Fruit fly (Drosophila melanogaster): ENCODE results near the gene CG33673.

The CG33673 gene

dm6 chr2L:1938004-1938403 lies 8.5 kb downstream of the CG33673 start:
- TF ChIP-seq foxo (GFP tag; optimal IDR thresholded peaks at IDR 0.05) (no peak), fru (GFP tag; optimal IDR thresholded peaks at IDR 0.05) (no peak)

- TF ChIP-seq foxo (GFP tag; optimal IDR thresholded peaks at IDR 0.05) = no peak
- no peak for TF ChIP-seq CrebA (GFP tag; optimal IDR thresholded peaks at IDR 0.05; ENCODE audit: borderline replicate concordance)
- TF ChIP-seq Vsx2 (GFP tag; optimal IDR thresholded peaks at IDR 0.05; ENCODE audit: partially characterized antibody) = no peak
- TF ChIP-seq N (GFP tag; optimal IDR thresholded peaks at IDR 0.05) = no peak
- no peak for TF ChIP-seq Mio (GFP tag; optimal IDR thresholded peaks at IDR 0.05)
- no peak for TF ChIP-seq dsf (GFP tag; optimal IDR thresholded peaks at IDR 0.05; ENCODE audit: borderline replicate concordance)
- no peak for TF ChIP-seq Jra (GFP tag; optimal IDR thresholded peaks at IDR 0.05)
- no peak for TF ChIP-seq Hr78 (GFP tag; optimal IDR thresholded peaks at IDR 0.05)
- no peak for TF ChIP-seq woc (GFP tag; optimal IDR thresholded peaks at IDR 0.05)
- TF ChIP-seq Myc (optimal IDR thresholded peaks at IDR 0.05) = no peak
Observed at dm6 chr2L:1930565-1931201, 15.8 kb downstream of the CG33673 start.

- TF ChIP-seq N (GFP tag; optimal IDR thresholded peaks at IDR 0.05) (no peak), Myc (optimal IDR thresholded peaks at IDR 0.05) (no peak), CrebA (GFP tag; optimal IDR thresholded peaks at IDR 0.05; ENCODE audit: borderline replicate concordance) (no peak), br (GFP tag; optimal IDR thresholded peaks at IDR 0.05) (no peak), Sp1 (GFP tag; optimal IDR thresholded peaks at IDR 0.05) (no peak), rgr (GFP tag; optimal IDR thresholded peaks at IDR 0.05) (no peak), Jra (GFP tag; optimal IDR thresholded peaks at IDR 0.05) (no peak), Hnf4 (GFP tag; optimal IDR thresholded peaks at IDR 0.05) (no peak), CG9705 (GFP tag; optimal IDR thresholded peaks at IDR 0.05) (no peak), fru (GFP tag; optimal IDR thresholded peaks at IDR 0.05) (no peak), brk (GFP tag; optimal IDR thresholded peaks at IDR 0.05) (no peak), woc (GFP tag; optimal IDR thresholded peaks at IDR 0.05) (no peak), psq (GFP tag; optimal IDR thresholded peaks at IDR 0.05) (no peak), Hr83 (GFP tag; optimal IDR thresholded peaks at IDR 0.05; ENCODE audit: poor library complexity, severe bottlenecking) (no peak), OdsH (GFP tag; optimal IDR thresholded peaks at IDR 0.05) (no peak), CG32264 (GFP tag; optimal IDR thresholded peaks at IDR 0.05) (no peak)
Observed at dm6 chr2L:1927406-1927805, 19.1 kb downstream of the CG33673 start.

dm6 chr2L:1925917-1926864 lies 20.3 kb downstream of the CG33673 start:
- TF ChIP-seq jim (GFP tag; optimal IDR thresholded peaks at IDR 0.05) (no peak), sage (GFP tag; optimal IDR thresholded peaks at IDR 0.05) (no peak), Hr83 (GFP tag; optimal IDR thresholded peaks at IDR 0.05; ENCODE audit: poor library complexity, severe bottlenecking) (no peak), Dif (GFP tag; optimal IDR thresholded peaks at IDR 0.05; ENCODE audit: partially characterized antibody) (no peak), CG32264 (GFP tag; optimal IDR thresholded peaks at IDR 0.05) (no peak), usp (GFP tag; optimal IDR thresholded peaks at IDR 0.05) (no peak), dsf (GFP tag; optimal IDR thresholded peaks at IDR 0.05; ENCODE audit: borderline replicate concordance) (no peak), Rel (GFP tag; optimal IDR thresholded peaks at IDR 0.05) (no peak), Rel (tag; optimal IDR thresholded peaks at IDR 0.05) (no peak), CG9705 (GFP tag; optimal IDR thresholded peaks at IDR 0.05) (no peak), Sp1 (GFP tag; optimal IDR thresholded peaks at IDR 0.05) (no peak), OdsH (GFP tag; optimal IDR thresholded peaks at IDR 0.05) (no peak), dl (GFP tag; optimal IDR thresholded peaks at IDR 0.05; ENCODE audit: insufficient read depth in 1 of 2, partially characterized antibody in 2 of 2) (no peak), Mio (GFP tag; optimal IDR thresholded peaks at IDR 0.05) (no peak)

- no peak for TF ChIP-seq Rel (GFP tag; optimal IDR thresholded peaks at IDR 0.05)
- no peak for TF ChIP-seq Rel (tag; optimal IDR thresholded peaks at IDR 0.05)
- TF ChIP-seq pan (optimal IDR thresholded peaks at IDR 0.05) = no peak
- TF ChIP-seq Hnf4 (GFP tag; optimal IDR thresholded peaks at IDR 0.05) = no peak
- TF ChIP-seq N (GFP tag; optimal IDR thresholded peaks at IDR 0.05) = no peak
- TF ChIP-seq Jra (GFP tag; optimal IDR thresholded peaks at IDR 0.05) = no peak
- no peak for TF ChIP-seq rgr (GFP tag; optimal IDR thresholded peaks at IDR 0.05)
- no peak for TF ChIP-seq OdsH (GFP tag; optimal IDR thresholded peaks at IDR 0.05)
- TF ChIP-seq Mio (GFP tag; optimal IDR thresholded peaks at IDR 0.05) = no peak
- TF ChIP-seq usp (GFP tag; optimal IDR thresholded peaks at IDR 0.05) = no peak
- no peak for TF ChIP-seq h (GFP tag; optimal IDR thresholded peaks at IDR 0.05)
- no peak for TF ChIP-seq Hr78 (GFP tag; optimal IDR thresholded peaks at IDR 0.05)
Observed at dm6 chr2L:1923846-1924245, 22.7 kb downstream of the CG33673 start.
